Fruit fly (Drosophila melanogaster) whole organism, embryonic: ENCODE measurements around the gene CG46440.

Experiments
- Bdp1 ChIP-seq: fragments of 200-800 bp; sonication (Bioruptor generic); optimal IDR thresholded peaks from 3 replicates; lab custom pipeline; 2016; ENCODE audit warnings: missing biosample characterization, missing genetic modification characterization
- CG10979 ChIP-seq: fragments of 200-800 bp; sonication (Bioruptor generic); optimal IDR thresholded peaks from 2 replicates; lab custom pipeline; 2018; ENCODE audit warnings: missing biosample characterization, mild to moderate bottlenecking, missing genetic modification characterization, moderate library complexity
- CG11560 ChIP-seq: fragments of 200-800 bp; sonication (Bioruptor generic); IDR thresholded peaks from 3 replicates; pipeline ENCODE4 v1.3.6; 2022; ENCODE audit warnings: missing biosample characterization, missing genetic modification characterization
- CG12155 ChIP-seq: fragments of 200-800 bp; sonication (Bioruptor generic); optimal IDR thresholded peaks from 3 replicates; lab custom pipeline; 2016; ENCODE audit warnings: missing biosample characterization, missing genetic modification characterization
- CG12299 ChIP-seq: fragments of 200-800 bp; sonication (Bioruptor generic); optimal IDR thresholded peaks from 2 replicates; lab custom pipeline; 2018; ENCODE audit warnings: missing biosample characterization, mild to moderate bottlenecking, missing genetic modification characterization
- CG12769 ChIP-seq: fragments of 200-800 bp; sonication (Bioruptor generic); optimal IDR thresholded peaks from 2 replicates; lab custom pipeline; 2019; ENCODE audit warnings: missing biosample characterization, mild to moderate bottlenecking, missing genetic modification characterization, moderate library complexity
- CG13894 ChIP-seq: fragments of 200-800 bp; sonication (Bioruptor generic); optimal IDR thresholded peaks from 3 replicates; lab custom pipeline; 2018; ENCODE audit warnings: missing biosample characterization, mild to moderate bottlenecking, missing genetic modification characterization, moderate library complexity
- CG16779 ChIP-seq: fragments of 200-800 bp; sonication (Bioruptor generic); IDR thresholded peaks from 2 replicates; pipeline ENCODE4 v1.3.6; 2022; ENCODE audit warnings: missing biosample characterization, missing genetic modification characterization
- CG17186 ChIP-seq: fragments of 200-800 bp; sonication (Bioruptor generic); optimal IDR thresholded peaks from 3 replicates; lab custom pipeline; 2017; ENCODE audit warnings: missing biosample characterization, missing genetic modification reagents, missing genetic modification characterization
- CG17829 ChIP-seq: fragments of 200-800 bp; optimal IDR thresholded peaks from 2 replicates; lab custom pipeline; 2019; ENCODE audit warnings: missing biosample characterization, mild to moderate bottlenecking, missing genetic modification characterization, moderate library complexity
- CG18599 ChIP-seq: fragments of 200-800 bp; sonication (Bioruptor generic); optimal IDR thresholded peaks from 3 replicates; lab custom pipeline; 2017; ENCODE audit warnings: missing biosample characterization, missing genetic modification characterization, mild to moderate bottlenecking, moderate library complexity, missing genetic modification reagents
- CG3995 ChIP-seq: fragments of 200-800 bp; sonication (Bioruptor generic); optimal IDR thresholded peaks from 3 replicates; lab custom pipeline; 2016; ENCODE audit warnings: missing biosample characterization, missing genetic modification characterization
- CG4328 ChIP-seq: fragments of 200-800 bp; sonication (Bioruptor generic); optimal IDR thresholded peaks from 3 replicates; lab custom pipeline; 2017; ENCODE audit warnings: missing biosample characterization, missing genetic modification reagents, missing genetic modification characterization
- CG4617 ChIP-seq: fragments of 200-800 bp; sonication (Bioruptor generic); optimal IDR thresholded peaks from 3 replicates; lab custom pipeline; 2016; ENCODE audit warnings: missing biosample characterization, missing genetic modification characterization, borderline replicate concordance
- CG4820 ChIP-seq: fragments of 200-800 bp; sonication (Bioruptor generic); optimal IDR thresholded peaks from 3 replicates; lab custom pipeline; 2016; ENCODE audit warnings: missing biosample characterization, missing genetic modification characterization
- CG7556 ChIP-seq: fragments of 200-800 bp; sonication (Bioruptor generic); optimal IDR thresholded peaks from 2 replicates; lab custom pipeline; 2017; ENCODE audit warnings: missing biosample characterization, mild to moderate bottlenecking, missing genetic modification characterization
- CG7786 ChIP-seq: fragments of 200-800 bp; sonication (Bioruptor generic); optimal IDR thresholded peaks from 2 replicates; lab custom pipeline; 2016; ENCODE audit warnings: missing biosample characterization, missing genetic modification characterization
- CG8281 ChIP-seq: fragments of 200-800 bp; sonication (Bioruptor generic); optimal IDR thresholded peaks from 2 replicates; lab custom pipeline; 2018; ENCODE audit warnings: missing biosample characterization, mild to moderate bottlenecking, missing genetic modification characterization, moderate library complexity
- CG8944 ChIP-seq: fragments of 200-800 bp; sonication (Bioruptor generic); optimal IDR thresholded peaks from 3 replicates; lab custom pipeline; 2016; ENCODE audit warnings: missing biosample characterization, missing genetic modification characterization
- CrebB ChIP-seq: fragments of 200-800 bp; sonication (Bioruptor generic); optimal IDR thresholded peaks from 3 replicates; lab custom pipeline; 2018; ENCODE audit warnings: missing biosample characterization, mild to moderate bottlenecking, missing genetic modification characterization
- D19B ChIP-seq: fragments of 200-800 bp; sonication (Bioruptor generic); optimal IDR thresholded peaks from 2 replicates; lab custom pipeline; 2017; ENCODE audit warnings: missing biosample characterization, mild to moderate bottlenecking, missing genetic modification characterization
- Dad ChIP-seq: fragments of 200-800 bp; sonication (Bioruptor generic); optimal IDR thresholded peaks from 3 replicates; lab custom pipeline; 2016; ENCODE audit warnings: missing biosample characterization, missing genetic modification characterization
- Dip2 ChIP-seq: fragments of 200-800 bp; sonication (Bioruptor generic); IDR thresholded peaks from 2 replicates; pipeline ENCODE4 v1.3.6; 2022; ENCODE audit warnings: missing biosample characterization, missing genetic modification characterization
- HLH3B ChIP-seq: fragments of 200-800 bp; sonication (Bioruptor generic); IDR thresholded peaks from 2 replicates; pipeline ENCODE4 v1.3.6; 2022; ENCODE audit warnings: missing biosample characterization, missing genetic modification characterization
- HmgZ ChIP-seq: fragments of 200-800 bp; sonication (Bioruptor generic); optimal IDR thresholded peaks from 2 replicates; lab custom pipeline; 2018; ENCODE audit warnings: missing biosample characterization, mild to moderate bottlenecking, missing genetic modification characterization
- Hmr ChIP-seq: fragments of 200-800 bp; sonication (Bioruptor generic); optimal IDR thresholded peaks from 3 replicates; lab custom pipeline; 2017; ENCODE audit warnings: mild to moderate bottlenecking, missing biosample characterization, missing genetic modification reagents, missing genetic modification characterization
- Hmx ChIP-seq: fragments of 200-800 bp; sonication (Bioruptor generic); optimal IDR thresholded peaks from 2 replicates; lab custom pipeline; 2016; ENCODE audit warnings: missing biosample characterization, missing genetic modification characterization
- Jarid2 ChIP-seq: fragments of 200-800 bp; sonication (Bioruptor generic); optimal IDR thresholded peaks from 3 replicates; lab custom pipeline; 2017; ENCODE audit warnings: mild to moderate bottlenecking, missing biosample characterization, missing genetic modification reagents, missing genetic modification characterization
- MTF-1 ChIP-seq: fragments of 200-800 bp; sonication (Bioruptor generic); optimal IDR thresholded peaks from 2 replicates; lab custom pipeline; 2018; ENCODE audit warnings: missing biosample characterization, mild to moderate bottlenecking, missing genetic modification characterization, borderline replicate concordance
- NC2α ChIP-seq: fragments of 200-800 bp; sonication (Bioruptor generic); optimal IDR thresholded peaks from 2 replicates; lab custom pipeline; 2016; ENCODE audit warnings: missing biosample characterization, missing genetic modification characterization
- NK7.1 ChIP-seq: fragments of 200-800 bp; sonication (Bioruptor generic); optimal IDR thresholded peaks from 3 replicates; lab custom pipeline; 2016; ENCODE audit warnings: missing biosample characterization, missing genetic modification characterization
- Opbp ChIP-seq: fragments of 200-800 bp; sonication (Bioruptor generic); IDR thresholded peaks from 3 replicates; pipeline ENCODE4 v1.3.6; 2022; ENCODE audit warnings: missing biosample characterization, missing genetic modification characterization; ENCODE audit not compliant: partially characterized antibody
- PHDP ChIP-seq: fragments of 200-800 bp; sonication (Bioruptor generic); optimal IDR thresholded peaks from 3 replicates; lab custom pipeline; 2018; ENCODE audit warnings: missing biosample characterization, mild to moderate bottlenecking, missing genetic modification characterization, moderate library complexity
- Pdp1 ChIP-seq, 2 experiments: fragments of 200-800 bp; sonication (Bioruptor generic); optimal IDR thresholded peaks; 3 replicates each; lab custom pipeline; 2016; ENCODE audit warnings: missing biosample characterization in 2 of 2, missing genetic modification characterization in 2 of 2, mild to moderate bottlenecking in 1 of 2, moderate library complexity in 1 of 2
- Vsx1 ChIP-seq: fragments of 200-800 bp; sonication (Bioruptor generic); optimal IDR thresholded peaks from 2 replicates; lab custom pipeline; 2017; ENCODE audit warnings: missing biosample characterization, mild to moderate bottlenecking, missing genetic modification characterization, missing genetic modification reagents
- al ChIP-seq: fragments of 200-800 bp; sonication (Bioruptor generic); IDR thresholded peaks from 2 replicates; pipeline ENCODE4 v1.3.6; 2022; ENCODE audit warnings: missing biosample characterization, missing genetic modification characterization
- ash1 ChIP-seq: fragments of 200-800 bp; sonication (Bioruptor generic); optimal IDR thresholded peaks from 2 replicates; lab custom pipeline; 2018; ENCODE audit warnings: missing biosample characterization, mild to moderate bottlenecking, missing genetic modification characterization
- bcd ChIP-seq: fragments of 200-800 bp; sonication (Bioruptor generic); optimal IDR thresholded peaks from 2 replicates; lab custom pipeline; 2017; ENCODE audit warnings: missing biosample characterization, mild to moderate bottlenecking, missing genetic modification characterization
- dm ChIP-seq: fragments of 200-800 bp; sonication (Bioruptor generic); optimal IDR thresholded peaks from 3 replicates; lab custom pipeline; 2016; ENCODE audit warnings: missing biosample characterization, missing genetic modification characterization
- grn ChIP-seq: fragments of 200-800 bp; sonication (Bioruptor generic); optimal IDR thresholded peaks from 3 replicates; lab custom pipeline; 2017; ENCODE audit warnings: missing biosample characterization, missing genetic modification characterization
- gsb ChIP-seq: fragments of 200-800 bp; sonication (Bioruptor generic); IDR thresholded peaks from 2 replicates; pipeline ENCODE4 v1.3.6; 2022; ENCODE audit warnings: missing biosample characterization, missing genetic modification characterization
- insv ChIP-seq, 2 experiments: fragments of 200-800 bp; sonication (Bioruptor generic); optimal IDR thresholded peaks; 3 replicates each; lab custom pipeline; 2016 to 2018; ENCODE audit warnings: missing biosample characterization in 2 of 2, missing genetic modification characterization in 2 of 2
- lilli ChIP-seq: fragments of 200-800 bp; sonication (Bioruptor generic); optimal IDR thresholded peaks from 3 replicates; lab custom pipeline; 2016; ENCODE audit warnings: missing biosample characterization, missing genetic modification characterization
- mirr ChIP-seq: fragments of 200-800 bp; sonication (Bioruptor generic); optimal IDR thresholded peaks from 3 replicates; lab custom pipeline; 2018; ENCODE audit warnings: missing biosample characterization, mild to moderate bottlenecking, missing genetic modification characterization
- pfk ChIP-seq: fragments of 200-800 bp; sonication (Bioruptor generic); optimal IDR thresholded peaks from 2 replicates; lab custom pipeline; 2018; ENCODE audit warnings: missing biosample characterization, mild to moderate bottlenecking, missing genetic modification characterization, moderate library complexity
- sqz ChIP-seq: fragments of 200-800 bp; sonication (Bioruptor generic); optimal IDR thresholded peaks from 3 replicates; lab custom pipeline; 2018; ENCODE audit warnings: missing biosample characterization, mild to moderate bottlenecking, missing genetic modification characterization
- ssp ChIP-seq: fragments of 200-800 bp; sonication (Bioruptor generic); IDR thresholded peaks from 2 replicates; pipeline ENCODE4 v1.3.6; 2022; ENCODE audit warnings: missing biosample characterization, missing genetic modification characterization
- wek ChIP-seq: fragments of 200-800 bp; sonication (Bioruptor generic); optimal IDR thresholded peaks from 3 replicates; lab custom pipeline; 2018; ENCODE audit warnings: missing biosample characterization, mild to moderate bottlenecking, missing genetic modification characterization, moderate library complexity
- zf30C ChIP-seq: fragments of 200-800 bp; sonication (Bioruptor generic); optimal IDR thresholded peaks from 3 replicates; lab custom pipeline; 2018; ENCODE audit warnings: missing biosample characterization, mild to moderate bottlenecking, missing genetic modification characterization

CG46440 gene

dm6 chrX:15891606-15892345 is 34.2 kb upstream of the CG46440 start, which contains the start of gene shi:
TSS of gene shi (plus strand) at chrX:15892116.
- no peak for TF ChIP-seq Bdp1 (GFP tag; lab: Kevin White, UChicago)
- no peak for TF ChIP-seq CG7556 (GFP tag; lab: Kevin White, UChicago)
- TF ChIP-seq D19B: no peak
- peak; percentile 1 for TF ChIP-seq CG10979
- peak; percentile 29 for TF ChIP-seq CG18599 (GFP tag; lab: Kevin White, UChicago)
- peak; percentile 59 for TF ChIP-seq mirr
- TF ChIP-seq zf30C (GFP tag; lab: Kevin White, UChicago): no peak
- TF ChIP-seq sqz: peak; percentile 50
- TF ChIP-seq dm: peak; percentile 26
- peak; percentile 73 for TF ChIP-seq HmgZ
- no peak for TF ChIP-seq wek (GFP tag; lab: Kevin White, UChicago)
- TF ChIP-seq CG4328 (GFP tag; lab: Kevin White, UChicago): no peak
- no peak for TF ChIP-seq CG12155 (GFP tag; lab: Kevin White, UChicago)
- TF ChIP-seq CG17186 (GFP tag; lab: Kevin White, UChicago): peak; percentile 80
- TF ChIP-seq Opbp (GFP tag; lab: Robert Waterston, UW): peak; percentile 98
- TF ChIP-seq al (GFP tag; lab: Robert Waterston, UW): 0 out of 2 replicates have a peak, but pooled peaks have one; percentile 20
- TF ChIP-seq MTF-1 (GFP tag; lab: Kevin White, UChicago): no peak
- TF ChIP-seq bcd: peak; percentile 3
- no peak for TF ChIP-seq gsb (GFP tag; lab: Robert Waterston, UW)
- TF ChIP-seq CG17829 (tag; lab: Kevin White, UChicago): peak; percentile 37
- TF ChIP-seq CG16779 (GFP tag; lab: Robert Waterston, UW): no peak
- TF ChIP-seq pfk (GFP tag; lab: Kevin White, UChicago): peak; percentile 67
- TF ChIP-seq CG12769 (tag; lab: Kevin White, UChicago): peak; percentile 46
- no peak for TF ChIP-seq HLH3B
- TF ChIP-seq NK7.1 (GFP tag; lab: Kevin White, UChicago): no peak
- TF ChIP-seq CG8281 (tag; lab: Kevin White, UChicago): no peak
- TF ChIP-seq CG4820 (GFP tag; lab: Kevin White, UChicago): no peak
- peak; percentile 9 for TF ChIP-seq CG3995 (GFP tag; lab: Kevin White, UChicago)
- TF ChIP-seq PHDP (tag; lab: Kevin White, UChicago): peak; percentile 11
- peak; percentile 20 for TF ChIP-seq Vsx1
- peak; percentile 81 for TF ChIP-seq Jarid2
- TF ChIP-seq Hmr: peak; percentile 45
- TF ChIP-seq CG7786: peak; percentile 14
- peak in 1 of 2 experiments; percentile 8 for TF ChIP-seq Pdp1 (GFP tag; optimal IDR thresholded peaks at IDR 0.05; lab: Kevin White, UChicago)
- TF ChIP-seq CG11560 (tag; lab: Robert Waterston, UW): peak; percentile 95
- peak; percentile 75 for TF ChIP-seq CG13894
- TF ChIP-seq CG4617 (GFP tag; lab: Kevin White, UChicago): peak; percentile 3
- TF ChIP-seq ssp (GFP tag; lab: Robert Waterston, UW): peak; percentile 51
- no peak for TF ChIP-seq CG8944 (GFP tag; lab: Kevin White, UChicago)
- no peak for TF ChIP-seq Dip2
- TF ChIP-seq grn: peak; percentile 52
- TF ChIP-seq Dad (GFP tag; lab: Kevin White, UChicago): peak; percentile 14
- TF ChIP-seq CrebB: peak; percentile 32
- no peak for TF ChIP-seq NC2α (GFP tag; lab: Kevin White, UChicago)
- peak in 1 of 2 experiments; percentile 67 for TF ChIP-seq insv (GFP tag; optimal IDR thresholded peaks at IDR 0.05; lab: Kevin White, UChicago)
- TF ChIP-seq CG12299 (tag; lab: Kevin White, UChicago): no peak
- no peak for TF ChIP-seq ash1 (GFP tag; lab: Kevin White, UChicago)
- TF ChIP-seq Hmx (GFP tag; lab: Kevin White, UChicago): no peak
- TF ChIP-seq lilli (GFP tag; lab: Kevin White, UChicago): no peak
